Fruit fly (Drosophila melanogaster): ENCODE results near the gene pros.

Gene pros

DNA sequence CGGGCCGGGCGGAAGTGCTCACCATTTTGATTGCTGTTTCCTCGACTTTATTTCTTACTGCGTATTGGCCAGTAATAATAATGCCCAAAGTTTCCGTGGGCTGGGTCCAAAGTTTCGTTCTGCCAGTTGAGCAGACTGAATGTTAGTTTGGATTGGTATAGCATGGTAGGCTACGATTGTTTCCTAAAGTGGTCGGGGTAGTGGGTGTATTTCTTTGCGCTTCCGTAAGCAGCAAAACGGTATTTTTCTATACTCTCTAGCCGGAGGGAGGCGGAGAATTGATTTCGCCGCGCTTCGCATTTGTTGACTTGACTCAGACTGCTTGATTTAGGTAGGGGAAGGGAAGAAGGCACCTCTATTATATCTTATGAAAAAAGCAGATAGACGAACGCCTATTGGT is 15.2 kb downstream of the pros start:
- TF ChIP-seq dl (GFP tag; optimal IDR thresholded peaks at IDR 0.05; ENCODE audit: insufficient read depth in 1 of 2, partially characterized antibody in 2 of 2), result no peak
- no peak for TF ChIP-seq CG9705 (GFP tag; optimal IDR thresholded peaks at IDR 0.05)
- no peak for TF ChIP-seq Dfd (GFP tag; optimal IDR thresholded peaks at IDR 0.05)
- TF ChIP-seq Abd-B (GFP tag; optimal IDR thresholded peaks at IDR 0.05), result no peak
- TF ChIP-seq CG32264 (GFP tag; optimal IDR thresholded peaks at IDR 0.05), result no peak
- TF ChIP-seq Rel (GFP tag; optimal IDR thresholded peaks at IDR 0.05), result no peak
- no peak for TF ChIP-seq Rel (tag; optimal IDR thresholded peaks at IDR 0.05)
- TF ChIP-seq h (GFP tag; optimal IDR thresholded peaks at IDR 0.05), result no peak
- TF ChIP-seq OdsH (GFP tag; optimal IDR thresholded peaks at IDR 0.05), result no peak
- TF ChIP-seq pan (optimal IDR thresholded peaks at IDR 0.05), result no peak
- no peak for TF ChIP-seq woc (GFP tag; optimal IDR thresholded peaks at IDR 0.05)
- no peak for TF ChIP-seq ey (GFP tag; optimal IDR thresholded peaks at IDR 0.05)
- TF ChIP-seq Myc (optimal IDR thresholded peaks at IDR 0.05), result no peak
- TF ChIP-seq Hr78 (GFP tag; optimal IDR thresholded peaks at IDR 0.05), result no peak
- no peak for TF ChIP-seq Hnf4 (GFP tag; optimal IDR thresholded peaks at IDR 0.05)
- no peak for TF ChIP-seq sv (GFP tag; optimal IDR thresholded peaks at IDR 0.05)
- no peak for TF ChIP-seq Hr83 (GFP tag; optimal IDR thresholded peaks at IDR 0.05; ENCODE audit: poor library complexity, severe bottlenecking)

DNA sequence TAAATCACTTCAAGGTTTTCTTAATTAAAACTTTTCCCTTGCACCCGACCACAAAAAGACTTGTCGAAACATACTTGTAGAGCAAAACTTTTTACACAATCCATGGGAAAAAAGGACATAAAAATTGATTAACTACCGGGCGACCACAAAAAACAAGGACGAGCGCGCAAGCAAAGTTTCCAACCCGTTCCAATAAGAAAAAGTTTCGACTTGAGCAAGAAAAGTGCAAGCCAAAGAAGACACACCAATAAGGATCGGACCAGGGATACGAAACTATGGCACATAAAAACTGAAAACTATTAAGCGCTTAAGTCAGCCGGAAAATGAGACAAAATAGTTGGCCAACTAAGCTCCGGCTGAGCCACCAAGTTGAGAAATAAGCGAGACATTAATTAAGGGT is 15.7 kb downstream of the pros start:
- TF ChIP-seq OdsH (GFP tag; optimal IDR thresholded peaks at IDR 0.05) (no peak), HLH106 (tag; optimal IDR thresholded peaks at IDR 0.05) (no peak), Jra (GFP tag; optimal IDR thresholded peaks at IDR 0.05) (no peak), psq (GFP tag; optimal IDR thresholded peaks at IDR 0.05) (no peak)

DNA sequence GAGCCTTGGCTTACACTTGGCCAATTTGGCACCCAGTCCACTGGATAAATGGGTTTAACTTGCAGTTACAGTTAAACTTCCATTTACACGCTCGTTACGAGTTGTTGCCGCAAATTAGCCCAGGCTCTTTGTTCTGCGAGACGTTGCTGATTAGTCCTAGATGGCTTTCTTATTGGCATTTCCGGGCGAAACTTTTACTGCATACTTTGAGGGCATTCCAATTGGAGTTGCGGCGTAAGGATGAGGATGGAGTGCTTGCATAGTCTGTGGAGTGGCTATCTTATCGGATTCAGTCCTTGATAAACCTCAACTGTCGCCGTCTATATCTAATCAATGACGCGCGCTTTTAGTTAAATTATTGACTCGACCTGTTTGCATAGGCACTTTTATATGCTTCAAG is 16.6 kb downstream of the pros start:
- TF ChIP-seq dsf (GFP tag; optimal IDR thresholded peaks at IDR 0.05; ENCODE audit: borderline replicate concordance), result no peak
- TF ChIP-seq woc (GFP tag; optimal IDR thresholded peaks at IDR 0.05), result no peak
- TF ChIP-seq brk (GFP tag; optimal IDR thresholded peaks at IDR 0.05), result no peak
- TF ChIP-seq dmrt93B (GFP tag; optimal IDR thresholded peaks at IDR 0.05), result no peak
- no peak for TF ChIP-seq GATAd (GFP tag; optimal IDR thresholded peaks at IDR 0.05)

DNA sequence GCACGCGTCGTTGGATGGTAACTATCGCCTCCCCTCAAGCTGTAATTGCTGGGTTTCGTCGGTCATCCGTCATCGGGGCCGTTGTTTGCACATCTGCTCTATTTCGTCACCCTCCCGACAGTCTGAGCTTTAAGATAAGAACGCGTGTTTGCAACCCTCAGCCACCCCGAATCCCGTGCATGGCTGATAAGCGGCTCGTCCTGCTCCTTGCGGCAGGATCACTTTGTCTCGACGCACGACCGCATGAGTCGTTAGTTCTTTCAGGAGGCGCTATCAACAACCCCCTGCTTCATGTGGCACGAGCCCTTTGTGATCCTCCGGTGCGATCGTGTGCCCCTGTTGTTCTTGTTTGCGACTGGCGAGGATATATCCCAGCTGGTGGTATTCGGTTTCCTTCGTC is 22.5 kb downstream of the pros start:
- TF ChIP-seq foxo (GFP tag; optimal IDR thresholded peaks at IDR 0.05) (no peak), Sp1 (GFP tag; optimal IDR thresholded peaks at IDR 0.05) (no peak), N (GFP tag; optimal IDR thresholded peaks at IDR 0.05) (no peak), sv (GFP tag; optimal IDR thresholded peaks at IDR 0.05) (no peak), fru (GFP tag; optimal IDR thresholded peaks at IDR 0.05) (no peak), Rel (GFP tag; optimal IDR thresholded peaks at IDR 0.05) (no peak), Rel (tag; optimal IDR thresholded peaks at IDR 0.05) (no peak), pan (optimal IDR thresholded peaks at IDR 0.05) (no peak), jim (GFP tag; optimal IDR thresholded peaks at IDR 0.05) (no peak), usp (GFP tag; optimal IDR thresholded peaks at IDR 0.05) (no peak), Dif (GFP tag; optimal IDR thresholded peaks at IDR 0.05; ENCODE audit: partially characterized antibody) (no peak), Dfd (GFP tag; optimal IDR thresholded peaks at IDR 0.05) (no peak), Hnf4 (GFP tag; optimal IDR thresholded peaks at IDR 0.05) (no peak), Hr78 (GFP tag; optimal IDR thresholded peaks at IDR 0.05) (no peak), OdsH (GFP tag; optimal IDR thresholded peaks at IDR 0.05) (no peak), h (GFP tag; optimal IDR thresholded peaks at IDR 0.05) (no peak), Mio (GFP tag; optimal IDR thresholded peaks at IDR 0.05) (no peak), rgr (GFP tag; optimal IDR thresholded peaks at IDR 0.05) (no peak), CG9705 (GFP tag; optimal IDR thresholded peaks at IDR 0.05) (no peak), CG32264 (GFP tag; optimal IDR thresholded peaks at IDR 0.05) (no peak)

DNA sequence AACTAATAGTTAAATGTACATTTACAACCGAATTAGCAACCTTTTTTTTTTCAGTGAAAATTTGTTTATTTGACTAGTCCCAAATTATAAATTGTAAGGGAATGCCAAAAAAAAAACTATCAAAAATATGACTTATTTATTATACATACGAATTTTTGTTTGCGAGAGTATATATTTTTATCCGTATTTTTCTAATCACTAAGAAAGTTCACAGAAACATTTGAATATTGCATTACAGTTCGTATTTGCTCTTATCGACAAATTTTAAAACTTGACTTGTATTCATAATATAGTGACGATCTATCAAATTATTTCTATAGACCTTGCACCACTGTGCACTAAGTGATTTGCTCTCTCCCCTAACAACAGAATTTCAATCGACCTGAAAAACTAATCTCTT is 23.0 kb downstream of the pros start:
- TF ChIP-seq OdsH (GFP tag; optimal IDR thresholded peaks at IDR 0.05) (no peak), Hnf4 (GFP tag; optimal IDR thresholded peaks at IDR 0.05) (no peak), Dif (GFP tag; optimal IDR thresholded peaks at IDR 0.05; ENCODE audit: partially characterized antibody) (no peak), Vsx2 (GFP tag; optimal IDR thresholded peaks at IDR 0.05; ENCODE audit: partially characterized antibody) (no peak), h (GFP tag; optimal IDR thresholded peaks at IDR 0.05) (no peak), fru (GFP tag; optimal IDR thresholded peaks at IDR 0.05) (no peak), Myc (optimal IDR thresholded peaks at IDR 0.05) (no peak), Dfd (GFP tag; optimal IDR thresholded peaks at IDR 0.05) (no peak), CG9705 (GFP tag; optimal IDR thresholded peaks at IDR 0.05) (no peak), dmrt93B (GFP tag; optimal IDR thresholded peaks at IDR 0.05) (no peak), dl (GFP tag; optimal IDR thresholded peaks at IDR 0.05; ENCODE audit: insufficient read depth in 1 of 2, partially characterized antibody in 2 of 2) (no peak), sage (GFP tag; optimal IDR thresholded peaks at IDR 0.05) (no peak), Hr83 (GFP tag; optimal IDR thresholded peaks at IDR 0.05; ENCODE audit: poor library complexity, severe bottlenecking) (no peak), pan (optimal IDR thresholded peaks at IDR 0.05) (no peak), CrebA (GFP tag; optimal IDR thresholded peaks at IDR 0.05; ENCODE audit: borderline replicate concordance) (no peak), rgr (GFP tag; optimal IDR thresholded peaks at IDR 0.05) (no peak), ey (GFP tag; optimal IDR thresholded peaks at IDR 0.05) (no peak), Jra (GFP tag; optimal IDR thresholded peaks at IDR 0.05) (no peak)
